Fruit fly (Drosophila melanogaster) whole organism, embryonic: ENCODE measurements around the gene CG46387.

Experiments used
- ATbp ChIP-seq: fragments of 200-800 bp; sonication (Bioruptor generic); optimal IDR thresholded peaks from 2 replicates; lab custom pipeline; 2017; ENCODE audit warnings: missing biosample characterization, mild to moderate bottlenecking, missing genetic modification characterization, missing genetic modification reagents
- Antp ChIP-seq: fragments of 200-800 bp; sonication (Bioruptor generic); optimal IDR thresholded peaks from 3 replicates; lab custom pipeline; 2016; ENCODE audit warnings: missing biosample characterization, missing genetic modification characterization
- Awh ChIP-seq: fragments of 200-800 bp; sonication (Bioruptor generic); IDR thresholded peaks from 2 replicates; pipeline ENCODE4, ENCODE4 v1.3.6; 2022; ENCODE audit warnings: missing biosample characterization, missing genetic modification characterization
- BEAF-32 ChIP-seq: fragments of 200-800 bp; sonication (Bioruptor generic); optimal IDR thresholded peaks from 3 replicates; lab custom pipeline; 2017; ENCODE audit warnings: missing biosample characterization, missing genetic modification characterization, mild to moderate bottlenecking, moderate library complexity, missing genetic modification reagents
- CG11723 ChIP-seq: fragments of 200-800 bp; sonication (Bioruptor generic); optimal IDR thresholded peaks from 2 replicates; lab custom pipeline; 2017; ENCODE audit warnings: missing biosample characterization, mild to moderate bottlenecking, missing genetic modification characterization
- CG14441 ChIP-seq: fragments of 200-800 bp; sonication (Bioruptor generic); IDR thresholded peaks from 2 replicates; pipeline ENCODE4 v1.3.6; 2022; ENCODE audit warnings: missing biosample characterization, missing genetic modification characterization
- CG14667 ChIP-seq: fragments of 200-800 bp; sonication (Bioruptor generic); IDR thresholded peaks from 2 replicates; pipeline ENCODE4 v1.3.6; 2022; ENCODE audit warnings: missing biosample characterization, missing genetic modification characterization
- CG1603 ChIP-seq: fragments of 200-800 bp; sonication (Bioruptor generic); optimal IDR thresholded peaks from 2 replicates; lab custom pipeline; 2019; ENCODE audit warnings: missing biosample characterization, mild to moderate bottlenecking, missing genetic modification characterization, moderate library complexity
- CG1647 ChIP-seq: fragments of 200-800 bp; sonication (Bioruptor generic); optimal IDR thresholded peaks from 3 replicates; lab custom pipeline; 2016; ENCODE audit warnings: missing biosample characterization, missing genetic modification characterization
- CG16779 ChIP-seq: fragments of 200-800 bp; sonication (Bioruptor generic); IDR thresholded peaks from 2 replicates; pipeline ENCODE4 v1.3.6; 2022; ENCODE audit warnings: missing biosample characterization, missing genetic modification characterization
- CG17361 ChIP-seq: fragments of 200-800 bp; sonication (Bioruptor generic); IDR thresholded peaks from 3 replicates; pipeline ENCODE4 v1.3.6; 2022; ENCODE audit warnings: missing biosample characterization, missing genetic modification characterization
- CG1792 ChIP-seq: fragments of 200-800 bp; sonication (Bioruptor generic); optimal IDR thresholded peaks from 2 replicates; lab custom pipeline; 2016; ENCODE audit warnings: missing biosample characterization, missing genetic modification characterization
- CG2199 ChIP-seq: fragments of 200-800 bp; sonication (Bioruptor generic); IDR thresholded peaks from 3 replicates; pipeline ENCODE4 v1.3.6; 2022; ENCODE audit warnings: missing biosample characterization, missing genetic modification characterization
- CG3065 ChIP-seq: fragments of 200-800 bp; sonication (Bioruptor generic); optimal IDR thresholded peaks from 2 replicates; lab custom pipeline; 2016; ENCODE audit warnings: missing biosample characterization, missing genetic modification characterization
- CG34376 ChIP-seq: fragments of 200-800 bp; sonication (Bioruptor generic); optimal IDR thresholded peaks from 2 replicates; lab custom pipeline; 2018; ENCODE audit warnings: missing biosample characterization, mild to moderate bottlenecking, missing genetic modification characterization
- CG3838 ChIP-seq: fragments of 200-800 bp; sonication (Bioruptor generic); optimal IDR thresholded peaks from 3 replicates; lab custom pipeline; 2016; ENCODE audit warnings: missing biosample characterization, missing genetic modification characterization
- CG6765 ChIP-seq: fragments of 200-800 bp; sonication (Bioruptor generic); optimal IDR thresholded peaks from 3 replicates; lab custom pipeline; 2017; ENCODE audit warnings: missing biosample characterization, mild to moderate bottlenecking, missing genetic modification characterization
- CG8089 ChIP-seq: fragments of 200-800 bp; sonication (Bioruptor generic); optimal IDR thresholded peaks from 3 replicates; lab custom pipeline; 2016; ENCODE audit warnings: missing biosample characterization, missing genetic modification characterization
- CG8359 ChIP-seq: fragments of 200-800 bp; sonication (Bioruptor generic); optimal IDR thresholded peaks from 2 replicates; lab custom pipeline; 2017; ENCODE audit warnings: missing biosample characterization, mild to moderate bottlenecking, missing genetic modification characterization, borderline replicate concordance
- Dek ChIP-seq: fragments of 200-800 bp; sonication (Bioruptor generic); optimal IDR thresholded peaks from 3 replicates; lab custom pipeline; 2019; ENCODE audit warnings: missing biosample characterization, mild to moderate bottlenecking, missing genetic modification characterization, moderate library complexity
- Dll ChIP-seq: fragments of 200-800 bp; sonication (Bioruptor generic); IDR thresholded peaks from 4 replicates; pipeline ENCODE4 v1.3.6; 2022; ENCODE audit warnings: missing biosample characterization, missing genetic modification characterization; ENCODE audit not compliant: partially characterized antibody
- E2f1 ChIP-seq: fragments of 200-800 bp; sonication (Bioruptor generic); IDR thresholded peaks from 2 replicates; pipeline ENCODE4 v1.3.6; 2022; ENCODE audit warnings: missing biosample characterization, missing genetic modification characterization
- Ets65A ChIP-seq: fragments of 200-800 bp; sonication (Bioruptor generic); peaks from one replicate; lab custom pipeline; 2016; ENCODE audit warnings: missing biosample characterization, missing genetic modification characterization
- HLH3B ChIP-seq: fragments of 200-800 bp; sonication (Bioruptor generic); IDR thresholded peaks from 2 replicates; pipeline ENCODE4 v1.3.6; 2022; ENCODE audit warnings: missing biosample characterization, missing genetic modification characterization
- Hand ChIP-seq: fragments of 200-800 bp; sonication (Bioruptor generic); optimal IDR thresholded peaks from 2 replicates; lab custom pipeline; 2017; ENCODE audit warnings: mild to moderate bottlenecking, missing biosample characterization, missing genetic modification reagents, missing genetic modification characterization
- Med ChIP-seq: fragments of 200-800 bp; sonication (Bioruptor generic); peaks from one replicate; lab custom pipeline; 2016; ENCODE audit warnings: missing biosample characterization, missing genetic modification characterization, mild to moderate bottlenecking, inconsistent platforms, moderate library complexity
- Side ChIP-seq: fragments of 200-800 bp; sonication (Bioruptor generic); optimal IDR thresholded peaks from 2 replicates; lab custom pipeline; 2016; ENCODE audit warnings: missing biosample characterization, missing genetic modification characterization
- Sry-β ChIP-seq: fragments of 200-800 bp; sonication (Bioruptor generic); optimal IDR thresholded peaks from 2 replicates; lab custom pipeline; 2018; ENCODE audit warnings: missing biosample characterization, mild to moderate bottlenecking, missing genetic modification characterization, moderate library complexity
- Stat92E ChIP-seq, 3 experiments: fragments of >200 bp in 2 of 3; fragments of 200-800 bp in 1 of 3; sonication (Bioruptor generic) in 1 of 3; optimal IDR thresholded peaks; 2 replicates each; lab custom pipeline; 2017 to 2019; ENCODE audit warnings: missing biosample characterization in 3 of 3, missing genetic modification characterization in 3 of 3, mild to moderate bottlenecking in 1 of 3, moderate library complexity in 1 of 3
- Tbp ChIP-seq: fragments of >200 bp; optimal IDR thresholded peaks from 2 replicates; lab custom pipeline; 2018; ENCODE audit warnings: missing biosample characterization, missing genetic modification characterization
- az2 ChIP-seq: fragments of 200-800 bp; sonication (Bioruptor generic); optimal IDR thresholded peaks from 3 replicates; lab custom pipeline; 2016; ENCODE audit warnings: missing biosample characterization, missing genetic modification characterization
- cato ChIP-seq: fragments of 200-800 bp; sonication (Bioruptor generic); optimal IDR thresholded peaks from 2 replicates; lab custom pipeline; 2016; ENCODE audit warnings: missing biosample characterization, missing genetic modification characterization, borderline replicate concordance
- cg ChIP-seq: fragments of 200-800 bp; sonication (Bioruptor generic); optimal IDR thresholded peaks from 3 replicates; lab custom pipeline; 2019; ENCODE audit warnings: missing biosample characterization, mild to moderate bottlenecking, missing genetic modification characterization, moderate library complexity
- chinmo ChIP-seq: fragments of 200-800 bp; sonication (Bioruptor generic); IDR thresholded peaks from 4 replicates; pipeline ENCODE4 v1.3.6; 2022; ENCODE audit warnings: missing biosample characterization, missing genetic modification characterization; ENCODE audit not compliant: partially characterized antibody
- croc ChIP-seq: fragments of 200-800 bp; sonication (Bioruptor generic); conservative IDR thresholded peaks from 3 replicates; pipeline ENCODE4 v1.3.6; 2022; ENCODE audit warnings: missing biosample characterization, missing genetic modification characterization
- dimm ChIP-seq: fragments of 200-800 bp; sonication (Bioruptor generic); IDR thresholded peaks from 2 replicates; pipeline ENCODE4 v1.3.6; 2022; ENCODE audit warnings: missing biosample characterization, missing genetic modification characterization
- eve ChIP-seq, 2 experiments: fragments of >200 bp; optimal IDR thresholded peaks; 2 replicates each; lab custom pipeline; 2017; ENCODE audit warnings: missing biosample characterization in 2 of 2, missing genetic modification characterization in 2 of 2
- fd96Cb ChIP-seq: fragments of 200-800 bp; sonication (Bioruptor generic); optimal IDR thresholded peaks from 2 replicates; lab custom pipeline; 2018; ENCODE audit warnings: missing biosample characterization, mild to moderate bottlenecking, missing genetic modification characterization, moderate library complexity
- fu2 ChIP-seq: fragments of 200-800 bp; sonication (Bioruptor generic); optimal IDR thresholded peaks from 2 replicates; lab custom pipeline; 2016; ENCODE audit warnings: missing biosample characterization, missing genetic modification characterization
- gsb-n ChIP-seq: fragments of 200-800 bp; sonication (Bioruptor generic); optimal IDR thresholded peaks from 3 replicates; lab custom pipeline; 2018; ENCODE audit warnings: missing biosample characterization, mild to moderate bottlenecking, missing genetic modification characterization
- mam ChIP-seq: fragments of 200-800 bp; sonication (Bioruptor generic); optimal IDR thresholded peaks from 3 replicates; lab custom pipeline; 2016; ENCODE audit warnings: missing biosample characterization, missing genetic modification characterization
- pzg ChIP-seq: fragments of 200-800 bp; sonication (Bioruptor generic); optimal IDR thresholded peaks from 3 replicates; lab custom pipeline; 2018; ENCODE audit warnings: missing biosample characterization, mild to moderate bottlenecking, missing genetic modification characterization, moderate library complexity
- repo ChIP-seq: fragments of 200-800 bp; sonication (Bioruptor generic); optimal IDR thresholded peaks from 2 replicates; lab custom pipeline; 2016; ENCODE audit warnings: missing biosample characterization, missing genetic modification characterization
- sd ChIP-seq: fragments of 200-800 bp; sonication (Bioruptor generic); optimal IDR thresholded peaks from 3 replicates; lab custom pipeline; 2018; ENCODE audit warnings: missing biosample characterization, mild to moderate bottlenecking, missing genetic modification characterization, moderate library complexity
- sens-2 ChIP-seq: fragments of 200-800 bp; sonication (Bioruptor generic); IDR thresholded peaks from 2 replicates; pipeline ENCODE4 v1.3.6; 2022; ENCODE audit warnings: missing biosample characterization, missing genetic modification characterization
- slou ChIP-seq: fragments of 200-800 bp; sonication (Bioruptor generic); optimal IDR thresholded peaks from 3 replicates; lab custom pipeline; 2016; ENCODE audit warnings: missing biosample characterization, missing genetic modification characterization
- so ChIP-seq: fragments of 200-800 bp; sonication (Bioruptor generic); IDR thresholded peaks from 3 replicates; pipeline ENCODE4 v1.3.6; 2022; ENCODE audit warnings: missing biosample characterization, missing genetic modification characterization
- sqz ChIP-seq: fragments of 200-800 bp; sonication (Bioruptor generic); optimal IDR thresholded peaks from 3 replicates; lab custom pipeline; 2018; ENCODE audit warnings: missing biosample characterization, mild to moderate bottlenecking, missing genetic modification characterization
- usp ChIP-seq: fragments of >200 bp; optimal IDR thresholded peaks from 2 replicates; lab custom pipeline; 2017; ENCODE audit warnings: missing biosample characterization, missing genetic modification characterization
- wdn ChIP-seq: fragments of 200-800 bp; sonication (Bioruptor generic); IDR thresholded peaks from 2 replicates; pipeline ENCODE4 v1.3.6; 2022; ENCODE audit warnings: missing biosample characterization, missing genetic modification characterization
- zfh2 ChIP-seq: fragments of 200-800 bp; sonication (Bioruptor generic); optimal IDR thresholded peaks from 2 replicates; lab custom pipeline; 2016; ENCODE audit warnings: missing biosample characterization, missing genetic modification characterization

The CG46387 gene

DNA sequence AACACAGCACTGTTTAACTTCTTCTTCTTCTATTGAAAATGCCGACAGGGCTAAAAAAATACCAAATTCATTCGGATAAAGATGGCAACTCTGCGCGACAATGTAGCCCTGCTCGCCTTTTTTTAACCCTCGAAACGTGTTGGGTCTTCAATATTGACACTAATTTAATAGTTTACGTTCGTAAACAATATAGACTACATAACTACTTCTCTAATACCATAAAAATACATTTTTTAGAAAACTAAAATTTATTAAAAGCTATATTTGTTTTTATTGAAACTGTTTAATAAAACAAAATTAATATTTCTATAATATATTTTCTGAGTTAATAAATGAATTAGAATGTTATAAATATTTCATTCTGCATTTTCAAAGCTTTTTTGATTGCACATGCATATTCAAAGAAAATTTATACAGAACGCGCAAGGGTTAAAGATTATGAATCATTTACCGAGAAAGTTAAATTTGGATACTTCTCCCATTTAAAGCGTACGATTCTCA, 9.7 kb upstream of the CG46387 start, which contains the start of the genes Taf2 and CalpB (continued):
- TF ChIP-seq Sry-β (GFP tag; lab: Kevin White, UChicago) (peak; percentile 12), Dek (peak; percentile 90), Awh (GFP tag; lab: Robert Waterston, UW) (peak; percentile 81), CG3065 (GFP tag; lab: Kevin White, UChicago) (no peak), E2f1 (GFP tag; lab: Robert Waterston, UW) (peak; percentile 81), BEAF-32 (GFP tag; lab: Kevin White, UChicago) (peak; percentile 34), Med (GFP tag; lab: Kevin White, UChicago) (peak; percentile 84), ATbp (GFP tag; lab: Kevin White, UChicago) (peak; percentile 75), Tbp (no peak), eve (GFP tag; optimal IDR thresholded peaks at IDR 0.05; lab: Kevin White, UChicago) (no peak), CG2199 (GFP tag; lab: Robert Waterston, UW) (0 out of 3 replicates have a peak, but pooled peaks have one; percentile 71), CG8089 (GFP tag; lab: Kevin White, UChicago) (no peak), CG14667 (GFP tag; lab: Robert Waterston, UW) (peak; percentile 61), Antp (GFP tag; lab: Kevin White, UChicago) (peak; percentile 18), sd (tag; lab: Kevin White, UChicago) (peak; percentile 44), CG14441 (GFP tag; lab: Robert Waterston, UW) (peak; percentile 59; the same call in 1 of the 2 replicates), cg (GFP tag; lab: Kevin White, UChicago) (no peak), croc (peak; percentile 72), CG3838 (GFP tag; lab: Kevin White, UChicago) (peak; percentile 34), CG11723 (peak; percentile 5), CG17361 (GFP tag; lab: Robert Waterston, UW) (peak; percentile 97), CG34376 (GFP tag; lab: Kevin White, UChicago) (peak; percentile 36), Hand (GFP tag; lab: Kevin White, UChicago) (peak; percentile 31), CG6765 (peak; percentile 81), dimm (GFP tag; lab: Robert Waterston, UW) (peak; percentile 44; the same call in 1 of the 2 replicates), HLH3B (peak; percentile 82), sens-2 (GFP tag; lab: Robert Waterston, UW) (no peak), gsb-n (peak; percentile 91), slou (peak; percentile 0), CG1792 (no peak), chinmo (GFP tag; lab: Robert Waterston, UW) (no peak), az2 (GFP tag; lab: Kevin White, UChicago) (peak; percentile 82), Dll (GFP tag; lab: Robert Waterston, UW) (no peak), CG1603 (tag; lab: Kevin White, UChicago) (no peak), usp (GFP tag; lab: Kevin White, UChicago) (no peak), CG1647 (GFP tag; lab: Kevin White, UChicago) (no peak), so (GFP tag; lab: Robert Waterston, UW) (no peak), zfh2 (GFP tag; lab: Kevin White, UChicago) (peak; percentile 60), cato (peak; percentile 30), pzg (GFP tag; lab: Kevin White, UChicago) (peak; percentile 54), repo (no peak), CG16779 (GFP tag; lab: Robert Waterston, UW) (0 out of 2 replicates have a peak, but pooled peaks have one; percentile 21), mam (GFP tag; lab: Kevin White, UChicago) (peak; percentile 36), fu2 (GFP tag; lab: Kevin White, UChicago) (peak; percentile 56), Ets65A (GFP tag; lab: Kevin White, UChicago) (peak; percentile 54), fd96Cb (peak; percentile 93), wdn (GFP tag; lab: Robert Waterston, UW) (peak; percentile 44), CG8359 (GFP tag; lab: Kevin White, UChicago) (peak; percentile 64), Side (GFP tag; lab: Kevin White, UChicago) (no peak), sqz (GFP tag; lab: Kevin White, UChicago) (peak; percentile 87), Stat92E (GFP tag; optimal IDR thresholded peaks at IDR 0.05; lab: Kevin White, UChicago) (peak in 1 of 3 experiments; percentile 79)
